Fruit fly (Drosophila melanogaster): ENCODE data around the gene Sap-r.

Gene Sap-r

DNA sequence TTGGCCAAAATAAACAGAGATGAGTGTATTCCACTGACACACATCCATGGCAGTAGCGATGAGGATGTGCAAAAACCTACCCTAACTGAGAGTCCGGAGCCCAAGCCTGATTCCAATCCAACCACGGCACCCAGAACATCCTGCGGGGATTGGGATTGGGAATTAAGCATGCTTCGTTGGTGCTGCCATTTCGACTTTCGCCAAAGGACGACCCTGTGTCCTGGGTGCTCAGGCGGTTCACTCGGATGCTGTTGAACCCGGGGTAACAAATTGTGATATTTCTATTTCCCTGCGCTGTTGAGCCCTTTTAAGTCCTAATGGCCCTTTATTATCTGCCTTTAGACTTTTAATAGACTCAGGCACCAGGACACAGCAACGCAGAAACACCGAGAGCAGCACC is 33.7 kb downstream of the Sap-r start:
- TF ChIP-seq CG6276 (GFP tag; optimal IDR thresholded peaks at IDR 0.05): no peak
- TF ChIP-seq CG10669 (GFP tag; optimal IDR thresholded peaks at IDR 0.05): no peak
- no peak for TF ChIP-seq CG10631 (GFP tag; optimal IDR thresholded peaks at IDR 0.05)
- no peak for TF ChIP-seq Eip78C (GFP tag)
- no peak for TF ChIP-seq CG11902 (GFP tag; optimal IDR thresholded peaks at IDR 0.05)
- no peak for TF ChIP-seq topi (GFP tag; optimal IDR thresholded peaks at IDR 0.05)
- TF ChIP-seq Smox (GFP tag; optimal IDR thresholded peaks at IDR 0.05): no peak
- no peak for TF ChIP-seq dsx (GFP tag; optimal IDR thresholded peaks at IDR 0.05; ENCODE audit: poor library complexity, severe bottlenecking)
- TF ChIP-seq eg (GFP tag; IDR thresholded peaks at IDR 0.05): no peak
- TF ChIP-seq spab (GFP tag; optimal IDR thresholded peaks at IDR 0.05): no peak
- no peak for TF ChIP-seq Lpt (GFP tag; optimal IDR thresholded peaks at IDR 0.05)
- no peak for TF ChIP-seq OdsH (GFP tag; optimal IDR thresholded peaks at IDR 0.05)

DNA sequence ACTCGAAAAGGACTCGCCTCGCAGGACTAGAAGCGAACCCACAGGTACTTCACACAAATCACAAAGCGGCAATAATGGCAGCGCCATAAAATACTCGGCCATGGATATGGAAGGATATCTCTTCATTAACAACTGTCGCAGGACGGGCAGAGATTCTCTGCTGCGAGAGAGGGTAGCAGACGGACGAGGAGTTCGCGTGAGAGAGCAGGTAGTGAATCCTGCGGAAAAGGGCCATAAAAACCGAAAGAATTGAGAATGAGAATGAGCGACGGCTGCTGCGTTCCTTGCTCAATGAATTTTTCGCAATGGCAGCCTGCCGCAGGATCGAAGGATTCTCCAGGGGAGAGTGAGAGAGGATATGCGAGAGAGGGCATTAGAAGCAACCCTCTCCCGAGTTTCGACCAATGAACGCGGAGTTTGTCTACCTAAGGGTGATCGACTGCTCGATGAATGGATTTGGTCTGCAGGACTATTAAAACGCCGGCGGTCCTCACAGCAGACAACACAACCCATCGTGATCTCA is 37.0 kb downstream of the Sap-r start, which contains the start of gene tll:
Gene tll, plus strand, starts transcription at position 473 of the 523 bp plus-strand sequence.
- TF ChIP-seq Eip75B (GFP tag; optimal IDR thresholded peaks at IDR 0.05) (no peak), CG8119 (GFP tag; IDR thresholded peaks at IDR 0.05) (no peak), svp (GFP tag) (no peak), fkh (GFP tag; optimal IDR thresholded peaks at IDR 0.05) (no peak), CG3919 (GFP tag; optimal IDR thresholded peaks at IDR 0.05) (no peak), CG1621 (tag; optimal IDR thresholded peaks at IDR 0.05) (no peak), CG10669 (GFP tag; optimal IDR thresholded peaks at IDR 0.05) (no peak), salr (GFP tag; optimal IDR thresholded peaks at IDR 0.05) (no peak), Sox14 (GFP tag; optimal IDR thresholded peaks at IDR 0.05) (no peak), CG3032 (tag; optimal IDR thresholded peaks at IDR 0.05) (no peak), CG16779 (tag; optimal IDR thresholded peaks at IDR 0.05) (no peak), CG11294 (GFP tag; IDR thresholded peaks at IDR 0.05) (no peak), CG10631 (GFP tag; optimal IDR thresholded peaks at IDR 0.05) (no peak), Sox15 (GFP tag; optimal IDR thresholded peaks at IDR 0.05) (no peak)

- TF ChIP-seq fd85E (GFP tag; optimal IDR thresholded peaks at IDR 0.05) (no peak), topi (GFP tag; optimal IDR thresholded peaks at IDR 0.05) (no peak), Eip93F (GFP tag; optimal IDR thresholded peaks at IDR 0.05) (no peak), Ets96B (tag; optimal IDR thresholded peaks at IDR 0.05) (no peak), CG6808 (GFP tag; optimal IDR thresholded peaks at IDR 0.05) (no peak), Hr4 (GFP tag; optimal IDR thresholded peaks at IDR 0.05) (no peak), eg (GFP tag; IDR thresholded peaks at IDR 0.05) (no peak), CG7368 (GFP tag; optimal IDR thresholded peaks at IDR 0.05) (no peak), CG6163 (GFP tag; IDR thresholded peaks at IDR 0.05) (no peak), vri (GFP tag; optimal IDR thresholded peaks at IDR 0.05) (no peak), Lpt (GFP tag; optimal IDR thresholded peaks at IDR 0.05) (no peak), CG11762 (GFP tag; optimal IDR thresholded peaks at IDR 0.05; ENCODE audit: insufficient read depth) (no peak), svp (GFP tag) (no peak), CG8632 (GFP tag; optimal IDR thresholded peaks at IDR 0.05) (no peak), Hr39 (GFP tag; optimal IDR thresholded peaks at IDR 0.05) (no peak), CG31627 (GFP tag; optimal IDR thresholded peaks at IDR 0.05) (no peak), Hr38 (GFP tag; optimal IDR thresholded peaks at IDR 0.05) (no peak), acj6 (GFP tag; optimal IDR thresholded peaks at IDR 0.05) (no peak)
Measured at dm6 chr3R:30850460-30850859, 38.4 kb downstream of the Sap-r start.

Data from whole organism, prepupa.